Worm (Caenorhabditis elegans) whole organism, L1 larva: ENCODE data around the gene R12H7.4.
A peak's percentile ranks its signal among the peaks of the same experiment; 100 is the strongest.

Source experiments
- C16A3.4 ChIP-seq: fragments of 150-350 bp; optimal IDR thresholded peaks from 2 replicates; lab custom pipeline; 2014; ENCODE audit warnings: missing biosample characterization, missing genetic modification characterization
- C34B4.2 ChIP-seq: sonication (generic microtip); optimal IDR thresholded peaks from 2 replicates; lab custom pipeline; 2017; ENCODE audit warnings: mild to moderate bottlenecking, missing genetic modification characterization, missing compliant biosample characterization
- Y116A8C.19 ChIP-seq: sonication (generic microtip); optimal IDR thresholded peaks from 2 replicates; lab custom pipeline; 2016; ENCODE audit warnings: missing compliant biosample characterization, missing genetic modification characterization, borderline replicate concordance
- aha-1 ChIP-seq: fragments of 150-350 bp; optimal IDR thresholded peaks from 2 replicates; lab custom pipeline; 2014; ENCODE audit warnings: missing biosample characterization, missing genetic modification characterization
- aly-2 ChIP-seq: fragments of 150-350 bp; optimal IDR thresholded peaks from 2 replicates; lab custom pipeline; 2014; ENCODE audit warnings: missing biosample characterization, missing genetic modification characterization
- ceh-8 ChIP-seq: fragments of 200-800 bp; sonication (Bioruptor generic); optimal IDR thresholded peaks from 2 replicates; lab custom pipeline; 2018; ENCODE audit warnings: mild to moderate bottlenecking, missing genetic modification characterization, moderate library complexity, missing compliant biosample characterization
- ceh-88 ChIP-seq: fragments of 200-800 bp; sonication (Bioruptor generic); IDR thresholded peaks from 2 replicates; pipeline ENCODE4 v1.3.6; 2022; ENCODE audit warnings: missing genetic modification characterization, missing compliant biosample characterization
- ceh-90 ChIP-seq: sonication (generic microtip); optimal IDR thresholded peaks from 2 replicates; lab custom pipeline; 2016; ENCODE audit warnings: missing genetic modification characterization, missing compliant biosample characterization
- dsc-1 ChIP-seq: sonication (generic microtip); optimal IDR thresholded peaks from 2 replicates; lab custom pipeline; 2016; ENCODE audit warnings: mild to moderate bottlenecking, missing genetic modification characterization, missing compliant biosample characterization
- efl-1 ChIP-seq, 4 experiments: fragments of 150-350 bp; optimal IDR thresholded peaks in 3 of 4; peaks in 1 of 4; 1 replicate in 1 of 4; 2 replicates in 3 of 4; lab custom pipeline; 2014; ENCODE audit warnings: missing biosample characterization in 2 of 4, missing genetic modification characterization in 2 of 4, missing genetic modification reagents in 2 of 4
- elt-2 ChIP-seq: sonication (generic microtip); optimal IDR thresholded peaks from 2 replicates; lab custom pipeline; 2016; ENCODE audit warnings: missing genetic modification characterization, mild to moderate bottlenecking, inconsistent platforms, missing compliant biosample characterization, missing genetic modification reagents
- fkh-4 ChIP-seq: sonication (generic microtip); optimal IDR thresholded peaks from 2 replicates; lab custom pipeline; 2016; ENCODE audit warnings: missing compliant biosample characterization, missing genetic modification characterization, borderline replicate concordance
- fkh-8 ChIP-seq: sonication (generic microtip); optimal IDR thresholded peaks from 2 replicates; lab custom pipeline; 2016; ENCODE audit warnings: mild to moderate bottlenecking, missing genetic modification characterization, missing compliant biosample characterization
- hlh-17 ChIP-seq: fragments of 200-800 bp; sonication (Bioruptor generic); optimal IDR thresholded peaks from 2 replicates; lab custom pipeline; 2018; ENCODE audit warnings: missing genetic modification characterization, mild to moderate bottlenecking, missing compliant biosample characterization, moderate library complexity, borderline replicate concordance
- isw-1 ChIP-seq: fragments of 200-800 bp; sonication (Bioruptor generic); IDR thresholded peaks from 2 replicates; pipeline ENCODE4 v1.3.6; 2022; ENCODE audit warnings: missing genetic modification characterization, missing compliant biosample characterization
- lin-13 ChIP-seq: fragments of 150-350 bp; optimal IDR thresholded peaks from 2 replicates; lab custom pipeline; 2014; ENCODE audit warnings: missing biosample characterization, missing genetic modification reagents, missing genetic modification characterization
- lin-35 ChIP-seq, 2 experiments: fragments of 150-350 bp; optimal IDR thresholded peaks; 2 replicates each; lab custom pipeline; 2014; ENCODE audit warnings: missing biosample characterization in 2 of 2, missing genetic modification characterization in 2 of 2, missing genetic modification reagents in 2 of 2
- lin-39 ChIP-seq: fragments of 150-350 bp; optimal IDR thresholded peaks from 2 replicates; lab custom pipeline; 2014; ENCODE audit warnings: missing biosample characterization, missing genetic modification reagents, missing genetic modification characterization
- lir-3 ChIP-seq: sonication (generic microtip); optimal IDR thresholded peaks from 2 replicates; lab custom pipeline; 2016; ENCODE audit warnings: mild to moderate bottlenecking, missing genetic modification characterization, moderate library complexity, missing compliant biosample characterization; ENCODE audit not compliant: poor library complexity
- mab-9 ChIP-seq: fragments of 200-800 bp; sonication (Bioruptor generic); IDR thresholded peaks from 2 replicates; pipeline ENCODE4 v1.3.6; 2022; ENCODE audit warnings: missing genetic modification reagents, missing genetic modification characterization, missing compliant biosample characterization
- mep-1 ChIP-seq: fragments of 150-350 bp; optimal IDR thresholded peaks from 2 replicates; lab custom pipeline; 2014; ENCODE audit warnings: missing biosample characterization, missing genetic modification characterization
- nhr-11 ChIP-seq: fragments of 150-350 bp; optimal IDR thresholded peaks from 2 replicates; lab custom pipeline; 2014; ENCODE audit warnings: missing biosample characterization, missing genetic modification characterization
- nhr-12 ChIP-seq: sonication (generic microtip); optimal IDR thresholded peaks from 2 replicates; lab custom pipeline; 2017; ENCODE audit warnings: missing biosample characterization, missing genetic modification characterization
- nhr-19 ChIP-seq: fragments of 200-800 bp; sonication (Bioruptor generic); conservative IDR thresholded peaks from 2 replicates; pipeline ENCODE4 v1.3.6; 2022; ENCODE audit warnings: missing genetic modification characterization, missing compliant biosample characterization
- nhr-47 ChIP-seq: sonication (generic microtip); optimal IDR thresholded peaks from 2 replicates; lab custom pipeline; 2016; ENCODE audit warnings: mild to moderate bottlenecking, missing genetic modification characterization, moderate library complexity, missing compliant biosample characterization
- nhr-76 ChIP-seq: sonication (generic microtip); optimal IDR thresholded peaks from 2 replicates; lab custom pipeline; 2017; ENCODE audit warnings: missing biosample characterization, missing genetic modification characterization
- nhr-77 ChIP-seq: fragments of 150-350 bp; optimal IDR thresholded peaks from 2 replicates; lab custom pipeline; 2014; ENCODE audit warnings: missing biosample characterization, missing genetic modification characterization
- pag-3 ChIP-seq: sonication (generic microtip); optimal IDR thresholded peaks from 2 replicates; lab custom pipeline; 2017; ENCODE audit warnings: missing genetic modification characterization, mild to moderate bottlenecking, missing compliant biosample characterization, antibody characterized with exemption, borderline replicate concordance; ENCODE audit not compliant: insufficient read depth
- pax-3 ChIP-seq: fragments of 200-800 bp; sonication (Bioruptor generic); optimal IDR thresholded peaks from 2 replicates; lab custom pipeline; 2018; ENCODE audit warnings: mild to moderate bottlenecking, missing genetic modification characterization, moderate library complexity, missing compliant biosample characterization
- pqm-1 ChIP-seq: sonication (generic microtip); optimal IDR thresholded peaks from 3 replicates; lab custom pipeline; 2017; ENCODE audit warnings: missing biosample characterization, missing genetic modification characterization
- skn-1 ChIP-seq: fragments of 150-350 bp; optimal IDR thresholded peaks from 2 replicates; lab custom pipeline; 2014; ENCODE audit warnings: missing biosample characterization, missing genetic modification characterization
- sox-4 ChIP-seq: sonication (generic microtip); optimal IDR thresholded peaks from 2 replicates; lab custom pipeline; 2016; ENCODE audit warnings: missing genetic modification characterization, missing compliant biosample characterization
- tbx-2 ChIP-seq: sonication (generic microtip); optimal IDR thresholded peaks from 2 replicates; lab custom pipeline; 2016; ENCODE audit warnings: missing genetic modification characterization, missing compliant biosample characterization
- tlp-1 ChIP-seq: fragments of 150-350 bp; optimal IDR thresholded peaks from 2 replicates; lab custom pipeline; 2014; ENCODE audit warnings: missing biosample characterization, missing genetic modification characterization
- unc-86 ChIP-seq: sonication (generic microtip); optimal IDR thresholded peaks from 2 replicates; lab custom pipeline; 2016; ENCODE audit warnings: missing genetic modification characterization, missing compliant biosample characterization
- unc-98 ChIP-seq: fragments of 200-800 bp; sonication (Bioruptor generic); IDR thresholded peaks from 2 replicates; pipeline ENCODE4 v1.3.6; 2022; ENCODE audit warnings: missing genetic modification characterization, missing compliant biosample characterization
- zag-1 ChIP-seq: fragments of 150-350 bp; optimal IDR thresholded peaks from 2 replicates; lab custom pipeline; 2014; ENCODE audit warnings: missing biosample characterization, missing genetic modification characterization
- ztf-11 ChIP-seq, 2 experiments: sonication (generic microtip); optimal IDR thresholded peaks; 2 replicates each; lab custom pipeline; 2016 to 2017; ENCODE audit warnings: missing genetic modification characterization in 2 of 2, missing biosample characterization in 1 of 2, missing compliant biosample characterization in 1 of 2

R12H7.4 gene

ce11 chrX:13182012-13182411 lies 34.9 kb upstream of the R12H7.4 start:
- TF ChIP-seq pax-3 = peak; percentile 84
- TF ChIP-seq mep-1 = no peak
- TF ChIP-seq dsc-1 = peak; percentile 90
- peak; percentile 72 for TF ChIP-seq sox-4 (tag; lab: Kevin White, UChicago)
- TF ChIP-seq nhr-47 = peak; percentile 17
- TF ChIP-seq fkh-8 = peak; percentile 38
- TF ChIP-seq efl-1 (optimal IDR thresholded peaks at IDR 0.05; lab: Kevin White, UChicago) = no peak
- TF ChIP-seq efl-1 (GFP tag; optimal IDR thresholded peaks at IDR 0.05 in 1 of 2; lab: Kevin White, UChicago) = peak in 1 of 2 experiments; percentile 69
- peak; percentile 28 for TF ChIP-seq nhr-11 (tag; lab: Kevin White, UChicago)
- no peak for TF ChIP-seq unc-98 (GFP tag; lab: Robert Waterston, UW)

DNA sequence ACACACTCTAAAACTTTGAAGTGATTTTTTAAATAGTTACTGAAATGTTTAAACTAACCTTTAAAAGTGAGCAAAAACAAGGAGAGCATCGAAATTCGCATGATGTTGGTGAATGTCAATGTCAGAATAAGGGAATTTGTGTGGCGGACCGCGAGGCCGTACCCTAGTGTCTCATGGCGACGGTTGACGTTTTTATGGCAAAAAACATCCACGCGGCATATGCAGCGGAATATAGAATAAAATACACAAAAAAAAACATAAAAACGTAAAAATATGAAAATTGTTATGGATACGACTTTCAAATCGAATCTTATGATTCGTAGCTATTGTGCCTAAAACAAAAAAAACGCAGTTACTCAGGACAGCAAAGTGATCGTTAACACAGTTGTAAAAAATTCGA lies 27.0 kb upstream of the R12H7.4 start, which contains the start of gene cwp-5:
TSS of gene cwp-5 (minus strand) at position 101 of the 400 bp plus-strand sequence.
- TF ChIP-seq lir-3 (tag; lab: Kevin White, UChicago) = no peak
- TF ChIP-seq fkh-8 = no peak
- no peak for TF ChIP-seq C34B4.2 (tag; lab: Kevin White, UChicago)
- TF ChIP-seq lin-35 (GFP tag; optimal IDR thresholded peaks at IDR 0.05; lab: Kevin White, UChicago) = no peak
- no peak for TF ChIP-seq C16A3.4 (tag; lab: Kevin White, UChicago)
- no peak for TF ChIP-seq nhr-76
- TF ChIP-seq mab-9 (GFP tag; lab: Robert Waterston, UW) = no peak
- TF ChIP-seq fkh-4 (tag; lab: Kevin White, UChicago) = no peak
- TF ChIP-seq ztf-11 (tag; optimal IDR thresholded peaks at IDR 0.05; lab: Kevin White, UChicago) = no peak
- no peak for TF ChIP-seq skn-1 (tag; lab: Kevin White, UChicago)
- TF ChIP-seq aly-2 = no peak
- no peak for TF ChIP-seq pqm-1
- TF ChIP-seq Y116A8C.19 (tag; lab: Kevin White, UChicago) = no peak
- TF ChIP-seq ceh-88 (GFP tag; lab: Robert Waterston, UW) = no peak
- TF ChIP-seq mep-1 = no peak
- TF ChIP-seq elt-2 (tag; lab: Kevin White, UChicago) = no peak
- TF ChIP-seq nhr-19 (GFP tag; lab: Robert Waterston, UW) = no peak
- no peak for TF ChIP-seq tbx-2
- no peak for TF ChIP-seq pag-3 (tag; lab: Kevin White, UChicago)
- no peak for TF ChIP-seq isw-1 (GFP tag; lab: Robert Waterston, UW)

- no peak for TF ChIP-seq lin-13 (GFP tag; lab: Kevin White, UChicago)
- TF ChIP-seq elt-2 (tag; lab: Kevin White, UChicago) = no peak
- no peak for TF ChIP-seq nhr-11 (tag; lab: Kevin White, UChicago)
- no peak for TF ChIP-seq unc-86 (tag; lab: Kevin White, UChicago)
- no peak for TF ChIP-seq aha-1 (tag; lab: Kevin White, UChicago)
- TF ChIP-seq lin-39 (tag; lab: Kevin White, UChicago) = no peak
- no peak for TF ChIP-seq hlh-17
- no peak for TF ChIP-seq lin-35 (GFP tag; optimal IDR thresholded peaks at IDR 0.05; lab: Kevin White, UChicago)
- no peak for TF ChIP-seq sox-4 (tag; lab: Kevin White, UChicago)
- TF ChIP-seq tlp-1 (tag; lab: Kevin White, UChicago) = no peak
- TF ChIP-seq nhr-77 (tag; lab: Kevin White, UChicago) = no peak
- no peak for TF ChIP-seq efl-1 (optimal IDR thresholded peaks at IDR 0.05; lab: Kevin White, UChicago)
- TF ChIP-seq efl-1 (GFP tag; optimal IDR thresholded peaks at IDR 0.05 in 1 of 2; lab: Kevin White, UChicago) = no peak
- no peak for TF ChIP-seq fkh-4 (tag; lab: Kevin White, UChicago)
- no peak for TF ChIP-seq ceh-90 (tag; lab: Kevin White, UChicago)
- no peak for TF ChIP-seq zag-1 (tag; lab: Kevin White, UChicago)
- no peak for TF ChIP-seq nhr-12
- TF ChIP-seq ceh-8 = no peak
These were observed 26.0 kb upstream of the R12H7.4 start, which contains the start of gene gpa-6 for ce11 chrX:13190912-13191311. Gene gpa-6 (plus strand): TSS chrX:13191212.
